Fruit fly (Drosophila melanogaster) whole organism, adult: ENCODE measurements around the gene CG15429.

ENCODE experiments used
- CG11617 ChIP-seq: fragments of 200-800 bp; sonication (Bioruptor generic); optimal IDR thresholded peaks from 2 replicates; lab custom pipeline; 2017; ENCODE audit warnings: mild to moderate bottlenecking, missing biosample characterization, missing genetic modification reagents, missing genetic modification characterization
- CG12768 ChIP-seq: fragments of 200-800 bp; sonication (Bioruptor generic); optimal IDR thresholded peaks from 2 replicates; lab custom pipeline; 2017; ENCODE audit warnings: missing biosample characterization, missing genetic modification characterization, mild to moderate bottlenecking, moderate library complexity, missing genetic modification reagents
- CG14711 ChIP-seq: fragments of 200-800 bp; sonication (Bioruptor generic); optimal IDR thresholded peaks from 2 replicates; lab custom pipeline; 2018; ENCODE audit warnings: missing biosample characterization, mild to moderate bottlenecking, missing genetic modification characterization, moderate library complexity
- CG33017 ChIP-seq: fragments of 200-800 bp; sonication (Bioruptor generic); optimal IDR thresholded peaks from 2 replicates; lab custom pipeline; 2018; ENCODE audit warnings: missing biosample characterization, mild to moderate bottlenecking, missing genetic modification characterization, moderate library complexity
- CG7045 ChIP-seq: fragments of 200-800 bp; sonication (Bioruptor generic); optimal IDR thresholded peaks from 2 replicates; lab custom pipeline; 2017; ENCODE audit warnings: missing biosample characterization, mild to moderate bottlenecking, missing genetic modification characterization
- Crg-1 ChIP-seq: fragments of 200-800 bp; sonication (Bioruptor generic); optimal IDR thresholded peaks from 2 replicates; lab custom pipeline; 2016; ENCODE audit warnings: missing biosample characterization, missing genetic modification characterization
- bab1 ChIP-seq: fragments of 200-800 bp; sonication (Bioruptor generic); optimal IDR thresholded peaks from 3 replicates; lab custom pipeline; 2019; ENCODE audit warnings: missing biosample characterization, mild to moderate bottlenecking, missing genetic modification characterization, moderate library complexity
- cnc ChIP-seq, 2 experiments: fragments of >200 bp; optimal IDR thresholded peaks; 2 replicates each; lab custom pipeline; 2017
- kay ChIP-seq: fragments of 200-800 bp; sonication (Bioruptor generic); peaks from one replicate; lab custom pipeline; 2016; ENCODE audit warnings: missing biosample characterization, missing genetic modification characterization, borderline replicate concordance
- ovo ChIP-seq: fragments of 200-800 bp; sonication (Bioruptor generic); optimal IDR thresholded peaks from 2 replicates; lab custom pipeline; 2016; ENCODE audit warnings: missing biosample characterization, missing genetic modification characterization
- pad ChIP-seq: fragments of 200-800 bp; sonication (Bioruptor generic); optimal IDR thresholded peaks from 3 replicates; lab custom pipeline; 2017; ENCODE audit warnings: missing biosample characterization, missing genetic modification characterization, mild to moderate bottlenecking, moderate library complexity, missing genetic modification reagents
- toe ChIP-seq: fragments of 200-800 bp; sonication (Bioruptor generic); optimal IDR thresholded peaks from 2 replicates; lab custom pipeline; 2016; ENCODE audit warnings: missing biosample characterization, missing genetic modification characterization

DNA sequence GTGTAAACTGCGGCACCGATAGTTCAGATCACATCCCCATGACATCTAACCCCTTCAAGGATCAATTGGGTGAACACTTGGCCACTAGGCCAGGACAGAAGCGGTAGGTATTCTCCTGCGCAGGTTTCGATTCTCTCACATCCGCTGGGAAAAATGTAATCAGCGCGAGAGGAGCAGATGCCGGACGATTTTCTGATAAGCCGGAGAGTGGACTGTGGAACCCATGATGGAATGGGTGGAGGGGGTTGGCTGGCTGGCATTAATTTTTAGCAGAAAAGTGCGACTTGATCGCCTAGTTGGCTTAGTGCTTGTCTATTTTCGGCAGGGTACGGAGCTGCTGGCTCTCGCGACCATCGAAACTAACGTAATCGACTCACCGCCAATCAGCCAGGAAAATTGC is 35.3 kb downstream of the CG15429 start, which contains the start of gene Tps1:
- TF ChIP-seq pad (GFP tag; lab: Kevin White, UChicago) = no peak
- TF ChIP-seq bab1 (GFP tag; lab: Kevin White, UChicago) = no peak
- TF ChIP-seq CG11617 (GFP tag; lab: Kevin White, UChicago) = no peak
- no peak for TF ChIP-seq CG14711
- no peak for TF ChIP-seq cnc (optimal IDR thresholded peaks at IDR 0.05; lab: Kevin White, UChicago)
- no peak for TF ChIP-seq CG12768 (GFP tag; lab: Kevin White, UChicago)
- no peak for TF ChIP-seq CG33017
- no peak for TF ChIP-seq Crg-1 (GFP tag; lab: Kevin White, UChicago)
- no peak for TF ChIP-seq ovo (GFP tag; lab: Kevin White, UChicago)
- no peak for TF ChIP-seq kay (GFP tag; lab: Kevin White, UChicago)
- TF ChIP-seq toe (GFP tag; lab: Kevin White, UChicago) = no peak
- TF ChIP-seq CG7045 (GFP tag; lab: Kevin White, UChicago) = no peak
